Worm (Caenorhabditis elegans): Measurements from ENCODE around the gene atf-4.
A peak's percentile ranks its signal among the peaks of the same experiment; 100 is the strongest.

atf-4 gene

DNA sequence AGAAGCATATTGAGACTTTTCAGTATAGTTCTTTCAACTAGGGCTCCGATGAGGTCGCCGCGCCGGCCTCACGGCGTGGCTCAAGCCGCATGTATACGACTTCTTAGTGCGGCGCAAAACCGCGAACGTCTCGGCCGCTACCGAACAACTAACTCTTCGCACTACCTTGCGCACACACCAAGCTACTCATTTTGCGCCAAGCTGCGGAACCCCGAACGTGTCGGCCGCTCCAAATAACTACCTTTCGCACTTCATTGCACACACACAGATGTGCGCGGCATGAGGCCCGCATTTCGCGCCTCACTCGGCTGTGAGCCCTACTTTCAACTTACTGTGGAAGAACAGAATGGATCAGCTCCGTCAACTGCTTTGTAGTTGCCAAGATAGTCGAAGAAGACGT, 42.8 kb downstream of the atf-4 start:
- TF ChIP-seq klf-2 (GFP tag; conservative IDR thresholded peaks at IDR 0.05) = no peak
- peak; percentile 40; the same call in 1 of the 2 replicates for TF ChIP-seq ztf-23 (GFP tag; IDR thresholded peaks at IDR 0.05)

DNA sequence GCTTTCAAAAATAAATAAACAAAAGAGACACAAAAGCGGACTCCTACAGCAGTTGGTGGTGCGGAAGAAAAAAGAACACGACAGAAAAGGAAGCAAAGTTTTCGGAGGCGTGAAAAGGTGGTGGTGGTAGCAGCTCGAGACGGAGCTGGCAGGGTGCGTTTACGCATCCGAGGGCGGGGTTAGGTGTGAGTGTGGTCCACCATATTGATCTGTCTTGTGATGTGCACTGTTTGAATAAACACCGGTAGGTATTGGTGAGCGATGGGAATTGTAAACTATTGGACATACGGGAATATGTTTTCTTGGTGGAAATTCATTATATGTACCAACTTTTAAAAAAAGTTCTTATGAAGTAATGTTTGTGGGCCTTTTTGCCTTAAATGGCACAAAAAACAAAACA, 49.6 kb downstream of the atf-4 start, which contains the start of gene C05G5.5:
Gene C05G5.5 (minus strand): TSS at position 101 of the 400 bp plus-strand sequence.
- TF ChIP-seq med-1 (GFP tag; optimal IDR thresholded peaks at IDR 0.05; ENCODE audit: insufficient read depth) = no peak
- no peak for TF ChIP-seq flt-1 (GFP tag; IDR thresholded peaks at IDR 0.05)
- TF ChIP-seq klf-2 (GFP tag; conservative IDR thresholded peaks at IDR 0.05) = no peak
- TF ChIP-seq T22C8.4 (GFP tag; IDR thresholded peaks at IDR 0.05) = no peak
- TF ChIP-seq tab-1 (GFP tag; IDR thresholded peaks at IDR 0.05) = no peak
- no peak for TF ChIP-seq ztf-29 (GFP tag; IDR thresholded peaks at IDR 0.05)
- TF ChIP-seq ztf-23 (GFP tag; IDR thresholded peaks at IDR 0.05) = no peak
- TF ChIP-seq cog-1 (tag; optimal IDR thresholded peaks at IDR 0.05) = no peak
- TF ChIP-seq ref-1 (GFP tag; conservative IDR thresholded peaks at IDR 0.05) = no peak

DNA sequence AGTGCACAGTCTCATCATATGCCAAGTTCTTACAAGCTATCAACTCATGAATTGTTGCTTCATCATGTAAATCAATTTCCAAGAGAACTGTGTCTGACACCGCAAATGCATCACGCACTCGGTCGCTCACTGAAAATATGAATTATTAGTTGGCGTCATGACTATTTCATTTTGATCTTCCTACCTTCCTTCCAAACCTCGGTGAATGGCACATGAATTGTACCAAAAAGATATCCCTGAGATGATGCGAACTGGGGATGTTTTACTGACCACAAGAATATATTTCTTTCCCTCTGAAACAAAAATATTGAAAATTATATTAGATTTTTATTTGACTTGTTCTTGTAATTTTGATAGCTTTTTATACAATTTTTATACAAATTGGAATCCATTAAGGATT, 50.4 kb downstream of the atf-4 start:
- TF ChIP-seq tab-1 (GFP tag; IDR thresholded peaks at IDR 0.05) = no peak
- TF ChIP-seq cog-1 (tag; optimal IDR thresholded peaks at IDR 0.05) = no peak
- TF ChIP-seq ztf-29 (GFP tag; IDR thresholded peaks at IDR 0.05) = no peak
- TF ChIP-seq ref-1 (GFP tag; conservative IDR thresholded peaks at IDR 0.05) = no peak
- TF ChIP-seq ztf-23 (GFP tag; IDR thresholded peaks at IDR 0.05) = no peak

DNA sequence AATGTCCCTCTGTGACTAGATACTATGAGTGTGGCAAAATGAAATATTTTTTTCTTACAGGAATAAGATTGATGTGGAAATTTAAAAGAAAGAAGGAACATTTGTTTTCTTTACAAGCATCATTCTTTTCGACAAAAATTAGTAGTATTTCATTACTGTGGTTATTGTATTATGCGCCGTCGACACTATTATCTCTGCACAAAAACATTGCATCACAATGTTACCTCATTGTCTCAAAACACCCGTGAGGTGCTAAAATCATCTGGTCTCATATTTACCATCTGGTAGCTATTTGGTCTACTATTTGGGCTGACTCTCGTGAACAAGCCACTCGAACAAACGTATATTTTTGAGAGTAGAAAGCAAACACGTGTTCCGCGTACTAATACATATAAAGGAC, 51.1 kb downstream of the atf-4 start:
- TF ChIP-seq T22C8.4 (GFP tag; IDR thresholded peaks at IDR 0.05) (no peak), tab-1 (GFP tag; IDR thresholded peaks at IDR 0.05) (no peak), ref-1 (GFP tag; conservative IDR thresholded peaks at IDR 0.05) (no peak), klf-2 (GFP tag; conservative IDR thresholded peaks at IDR 0.05) (no peak)

Data from whole organism, midembryonic.